Fruit fly (Drosophila melanogaster) whole organism: Measurements from ENCODE around the gene CG11891.

ENCODE experiments used
- CG8478 ChIP-seq: fragments of >200 bp; optimal IDR thresholded peaks from 2 replicates; lab custom pipeline; 2018; ENCODE audit warnings: inconsistent platforms
- Dll ChIP-seq: fragments of >200 bp; optimal IDR thresholded peaks from 2 replicates; lab custom pipeline; 2017
- pan ChIP-seq: fragments of >200 bp; optimal IDR thresholded peaks from 2 replicates; lab custom pipeline; 2017
- psq ChIP-seq: fragments of >200 bp; optimal IDR thresholded peaks from 2 replicates; lab custom pipeline; 2017
- usp ChIP-seq: fragments of >200 bp; optimal IDR thresholded peaks from 2 replicates; lab custom pipeline; 2017; ENCODE audit warnings: missing biosample characterization, missing genetic modification characterization, mixed read lengths

- TF ChIP-seq psq (lab: Kevin White, UChicago) (no peak), Dll (no peak), CG8478 (lab: Kevin White, UChicago) (no peak), pan (lab: Kevin White, UChicago) (no peak), usp (no peak)
Measured at dm6 chr3R:25260670-25261069, 9.3 kb upstream of the CG11891 start.
